Worm (Caenorhabditis elegans): ENCODE data around the gene ceh-81.

ceh-81 gene

DNA sequence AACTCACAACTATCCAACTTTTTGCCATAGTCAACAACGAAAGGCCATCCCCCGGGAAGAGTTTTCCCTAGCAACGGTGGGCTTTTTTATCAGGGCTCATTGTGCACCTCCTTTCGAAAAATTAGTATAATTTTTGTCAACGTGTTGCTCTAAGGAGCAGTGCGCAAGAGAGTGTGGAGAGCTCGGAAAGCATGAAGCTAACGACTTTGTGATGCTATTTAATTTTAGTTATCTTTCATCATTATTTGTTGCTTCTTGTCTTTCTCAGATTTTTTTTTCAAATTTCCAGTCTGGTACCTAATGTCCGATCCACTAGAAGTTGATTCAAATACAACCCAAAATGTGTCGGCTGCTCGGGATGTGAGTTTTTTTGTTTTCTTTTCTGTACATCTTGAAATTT is at the start of gene ceh-81:
TSS of gene ceh-81 (plus strand) at position 301 of the 400 bp plus-strand sequence.
- TF ChIP-seq him-1 (tag; optimal IDR thresholded peaks at IDR 0.05) (no peak), dao-5 (tag; optimal IDR thresholded peaks at IDR 0.05) (no peak), W03F9.2 (tag; optimal IDR thresholded peaks at IDR 0.05) (no peak)

DNA sequence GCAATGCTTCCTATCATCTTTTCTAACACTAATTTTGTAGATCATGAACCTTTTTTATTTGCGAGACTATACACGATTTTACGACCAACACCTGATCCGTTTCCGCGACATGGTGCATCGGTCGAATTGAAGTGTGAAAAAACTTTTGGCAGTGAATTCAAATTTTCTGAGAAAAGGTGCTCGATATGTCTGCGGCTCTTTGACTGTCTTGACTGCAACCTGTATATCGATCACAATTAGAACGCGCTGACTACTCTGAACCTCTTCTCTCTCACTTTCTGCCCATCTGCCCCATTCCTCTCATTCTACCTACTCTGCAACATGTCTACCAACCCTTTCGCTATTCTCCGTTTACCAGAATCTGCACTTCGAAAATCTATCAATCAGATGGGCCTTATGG is 48.0 kb upstream of the ceh-81 start, which contains the start of gene fbxb-26:
TSS of gene fbxb-26 (plus strand) at position 301 of the 400 bp plus-strand sequence.
- TF ChIP-seq dao-5 (tag; optimal IDR thresholded peaks at IDR 0.05) (no peak), W03F9.2 (tag; optimal IDR thresholded peaks at IDR 0.05) (no peak), him-1 (tag; optimal IDR thresholded peaks at IDR 0.05) (no peak)

DNA sequence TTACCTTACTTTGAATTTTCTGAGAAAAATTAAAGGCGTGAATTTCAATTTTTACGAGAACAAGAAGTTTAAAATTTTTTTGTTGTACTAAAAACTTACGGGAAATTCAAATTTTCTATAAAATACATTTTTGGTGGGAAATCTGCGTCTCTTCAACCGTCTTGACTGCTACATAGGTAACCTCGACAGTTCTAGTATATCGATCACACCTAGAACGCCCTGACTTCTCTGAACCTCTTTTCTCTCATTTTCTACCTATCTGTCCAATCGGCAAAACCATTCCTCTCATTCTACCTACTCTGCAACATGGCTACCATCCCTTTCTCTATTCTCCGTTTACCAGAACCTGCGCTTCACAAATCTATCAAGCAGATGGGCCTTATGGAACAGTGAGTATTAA is 46.5 kb upstream of the ceh-81 start, which contains the start of gene fbxb-25:
TSS of gene fbxb-25 (plus strand) at position 301 of the 400 bp plus-strand sequence.
- TF ChIP-seq him-1 (tag; optimal IDR thresholded peaks at IDR 0.05) (no peak), dao-5 (tag; optimal IDR thresholded peaks at IDR 0.05) (no peak), W03F9.2 (tag; optimal IDR thresholded peaks at IDR 0.05) (no peak)

DNA sequence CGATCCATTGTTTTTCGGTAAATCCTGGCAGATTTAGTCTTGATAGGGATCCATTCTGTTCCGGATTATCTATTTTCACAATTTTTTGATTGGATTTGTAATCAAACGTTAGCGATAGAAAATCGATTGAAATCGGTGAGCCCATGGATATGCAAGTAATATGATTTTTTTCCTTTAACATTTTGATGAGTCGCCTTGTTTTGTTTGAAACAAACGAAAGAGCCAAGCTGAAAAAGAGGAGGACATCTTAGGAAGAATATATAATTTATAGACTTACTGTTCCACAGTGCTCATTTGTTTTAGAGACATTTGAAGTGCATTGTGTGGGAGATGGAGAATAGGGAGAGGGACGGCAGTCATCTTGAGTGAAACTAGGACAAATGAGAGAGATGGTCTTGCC is 41.4 kb upstream of the ceh-81 start, which contains the start of the genes fbxb-18 and fbxb-19:
TSS of gene fbxb-18 (minus strand) at position 101 of the 400 bp plus-strand sequence.
TSS of gene fbxb-19 (minus strand) at position 369 of the 400 bp plus-strand sequence.
- TF ChIP-seq W03F9.2 (tag; optimal IDR thresholded peaks at IDR 0.05), result no peak
- TF ChIP-seq dao-5 (tag; optimal IDR thresholded peaks at IDR 0.05), result no peak
- TF ChIP-seq him-1 (tag; optimal IDR thresholded peaks at IDR 0.05), result no peak

DNA sequence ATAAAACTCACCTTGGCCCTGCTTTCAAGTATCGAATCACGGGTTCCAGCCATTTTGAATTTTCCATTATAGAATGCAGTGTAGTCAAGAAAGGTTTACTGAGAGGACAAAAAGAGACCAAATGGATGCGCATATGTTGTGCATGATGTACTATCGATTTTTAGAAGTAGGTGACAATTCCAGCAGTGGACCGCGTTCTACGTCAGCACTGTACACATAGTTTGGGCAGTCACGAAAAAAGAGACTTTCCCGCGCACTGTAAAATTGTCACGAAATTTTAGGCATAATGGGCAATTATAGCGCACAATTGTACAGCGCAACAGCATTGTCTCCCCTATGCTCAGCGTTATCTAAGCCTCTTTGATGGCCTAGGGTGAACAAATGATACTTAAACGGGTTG is 39.2 kb upstream of the ceh-81 start, which contains the start of gene fbxc-22:
TSS of gene fbxc-22 (minus strand) at position 101 of the 400 bp plus-strand sequence.
- TF ChIP-seq him-1 (tag; optimal IDR thresholded peaks at IDR 0.05), result no peak
- TF ChIP-seq dao-5 (tag; optimal IDR thresholded peaks at IDR 0.05), result no peak
- TF ChIP-seq W03F9.2 (tag; optimal IDR thresholded peaks at IDR 0.05), result no peak

DNA sequence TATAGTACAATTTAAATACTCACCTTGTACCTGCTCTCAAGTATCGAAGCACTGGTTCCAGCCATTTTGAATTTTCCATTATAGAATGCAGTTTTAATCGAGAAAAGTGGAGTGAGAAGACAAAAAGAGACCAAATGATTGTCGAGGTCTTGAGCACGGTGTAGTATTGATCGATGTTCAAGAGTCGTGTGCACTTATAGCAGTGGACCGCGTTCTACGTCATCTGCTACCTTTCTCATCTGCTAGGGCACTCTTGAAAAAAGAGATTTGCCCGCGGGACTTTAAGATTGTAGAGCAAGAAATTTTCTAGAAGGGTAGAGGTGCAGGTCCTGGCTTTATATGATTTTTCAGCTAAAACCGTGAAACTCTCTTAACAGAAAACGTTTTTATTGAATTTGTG is 37.4 kb upstream of the ceh-81 start, which contains the start of gene fbxc-21:
TSS of gene fbxc-21 (minus strand) at position 101 of the 400 bp plus-strand sequence.
- TF ChIP-seq dao-5 (tag; optimal IDR thresholded peaks at IDR 0.05) (no peak), W03F9.2 (tag; optimal IDR thresholded peaks at IDR 0.05) (no peak), him-1 (tag; optimal IDR thresholded peaks at IDR 0.05) (no peak)

- TF ChIP-seq him-1 (tag; optimal IDR thresholded peaks at IDR 0.05) (no peak), W03F9.2 (tag; optimal IDR thresholded peaks at IDR 0.05) (no peak), dao-5 (tag; optimal IDR thresholded peaks at IDR 0.05) (no peak)
Observed at ce11 chrII:1694530-1694929, 35.7 kb upstream of the ceh-81 start, which contains the start of gene fbxc-26. TSS of gene fbxc-26 (minus strand) at chrII:1694630.

ce11 chrII:1695861-1696260 is 34.3 kb upstream of the ceh-81 start, which contains the start of gene F58E1.13:
TSS of gene F58E1.13 (minus strand) at chrII:1695872.
- TF ChIP-seq him-1 (tag; optimal IDR thresholded peaks at IDR 0.05) (no peak), dao-5 (tag; optimal IDR thresholded peaks at IDR 0.05) (no peak), W03F9.2 (tag; optimal IDR thresholded peaks at IDR 0.05) (no peak)

ce11 chrII:1703363-1703762 is 26.8 kb upstream of the ceh-81 start, which contains the start of gene fbxb-47:
TSS of gene fbxb-47 (minus strand) at chrII:1703463.
- TF ChIP-seq W03F9.2 (tag; optimal IDR thresholded peaks at IDR 0.05) (no peak), him-1 (tag; optimal IDR thresholded peaks at IDR 0.05) (no peak), dao-5 (tag; optimal IDR thresholded peaks at IDR 0.05) (no peak)

DNA sequence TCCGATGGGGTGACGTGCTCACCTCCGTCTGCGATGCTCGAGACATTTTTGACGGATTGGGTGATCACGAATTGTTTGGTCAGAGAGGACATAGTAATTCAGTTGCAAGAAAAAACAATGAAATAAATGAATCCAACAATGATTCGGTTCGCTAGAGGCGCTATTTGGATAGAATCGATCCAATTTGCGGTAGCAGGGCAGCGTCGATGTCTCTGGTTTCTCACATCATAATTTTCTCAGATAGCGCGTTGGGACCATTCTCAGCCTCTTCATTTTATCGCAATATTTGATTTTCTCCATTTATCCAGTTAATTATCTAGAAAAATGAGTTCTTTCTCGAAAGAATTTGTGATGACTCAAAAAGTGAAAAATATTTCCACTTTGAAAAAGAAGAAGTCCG is 23.8 kb upstream of the ceh-81 start, which contains the start of gene sdz-18:
TSS of gene sdz-18 (minus strand) at position 101 of the 400 bp plus-strand sequence.
- TF ChIP-seq W03F9.2 (tag; optimal IDR thresholded peaks at IDR 0.05) (no peak), him-1 (tag; optimal IDR thresholded peaks at IDR 0.05) (no peak), dao-5 (tag; optimal IDR thresholded peaks at IDR 0.05) (no peak)

- TF ChIP-seq W03F9.2 (tag; optimal IDR thresholded peaks at IDR 0.05), result no peak
- no peak for TF ChIP-seq dao-5 (tag; optimal IDR thresholded peaks at IDR 0.05)
- TF ChIP-seq him-1 (tag; optimal IDR thresholded peaks at IDR 0.05), result no peak
Observed at ce11 chrII:1709959-1710358, 20.2 kb upstream of the ceh-81 start, which contains the start of gene fbxa-184. TSS of gene fbxa-184 (plus strand) at chrII:1710259.

DNA sequence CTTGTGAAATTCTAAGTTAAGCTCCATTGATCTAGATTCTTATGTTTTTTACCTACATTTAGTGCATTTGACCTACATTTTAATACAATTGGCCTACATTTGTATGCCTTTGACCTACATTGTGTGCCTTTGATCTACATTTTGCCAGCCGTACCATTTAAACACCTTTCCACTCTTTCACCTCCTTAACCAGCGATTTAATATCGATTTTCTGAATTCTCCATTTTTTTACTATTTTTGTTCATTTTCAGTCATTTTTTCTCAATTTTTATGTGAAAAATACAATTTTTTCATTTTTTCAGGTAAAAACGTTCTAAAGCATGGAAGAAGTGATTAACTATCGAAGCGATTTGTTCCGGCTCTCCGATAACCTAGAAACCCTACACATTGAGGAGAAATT is 17.3 kb upstream of the ceh-81 start, which contains the start of gene btb-7:
TSS of gene btb-7 (plus strand) at position 301 of the 400 bp plus-strand sequence.
- no peak for TF ChIP-seq W03F9.2 (tag; optimal IDR thresholded peaks at IDR 0.05)
- no peak for TF ChIP-seq him-1 (tag; optimal IDR thresholded peaks at IDR 0.05)
- no peak for TF ChIP-seq dao-5 (tag; optimal IDR thresholded peaks at IDR 0.05)

DNA sequence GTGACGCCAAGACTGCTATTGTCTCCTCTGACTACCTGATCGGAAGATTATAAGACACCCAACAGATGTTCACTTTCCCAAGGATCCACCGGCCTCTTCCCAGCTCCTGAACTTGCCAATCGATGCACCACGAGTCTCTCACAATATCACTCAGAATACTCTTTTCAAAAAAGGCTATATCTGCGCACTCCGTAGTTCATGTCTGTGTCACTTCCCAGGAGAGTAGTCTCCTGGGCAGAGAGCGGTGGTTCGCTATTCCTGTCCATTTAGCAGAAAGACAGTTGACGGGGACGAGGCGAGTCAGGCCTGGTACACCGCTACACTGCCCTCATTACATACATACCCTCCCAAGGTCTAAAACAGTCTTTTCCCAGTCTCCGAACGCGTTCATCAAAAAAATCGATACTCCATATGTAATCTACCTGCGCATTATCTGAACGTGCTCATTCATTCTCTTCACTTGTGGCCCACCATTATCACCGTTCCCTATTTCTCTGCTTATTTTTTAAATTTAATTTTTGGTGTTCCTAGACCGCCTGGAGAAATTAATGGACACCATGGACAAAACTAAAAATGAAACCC is 15.3 kb upstream of the ceh-81 start, which contains the start of gene btb-6:
TSS of gene btb-6 (plus strand) at position 532 of the 582 bp plus-strand sequence.
- TF ChIP-seq him-1 (tag; optimal IDR thresholded peaks at IDR 0.05), result no peak
- no peak for TF ChIP-seq W03F9.2 (tag; optimal IDR thresholded peaks at IDR 0.05)
- TF ChIP-seq dao-5 (tag; optimal IDR thresholded peaks at IDR 0.05), result no peak

DNA sequence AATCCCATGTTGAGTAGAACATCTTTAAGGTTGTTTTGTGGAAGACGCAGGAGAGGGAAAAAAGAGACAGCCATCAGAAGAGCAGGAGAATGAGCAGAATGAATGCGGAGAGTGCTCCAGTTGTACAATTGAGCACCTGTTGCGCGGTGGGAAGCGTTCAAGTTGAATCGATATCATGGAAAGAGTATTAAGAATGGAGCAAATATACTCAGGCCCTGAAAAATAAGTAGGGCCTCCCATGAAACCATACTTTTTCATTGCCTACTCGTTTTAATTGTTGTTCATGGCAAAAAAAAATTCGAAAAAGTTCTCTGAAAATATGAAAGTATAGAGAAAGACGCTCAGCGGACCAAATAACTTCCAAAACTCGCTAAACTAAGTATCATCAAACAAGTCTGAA is 11.1 kb upstream of the ceh-81 start, which contains the start of gene fbxb-48:
TSS of gene fbxb-48 (minus strand) at position 101 of the 400 bp plus-strand sequence.
- TF ChIP-seq W03F9.2 (tag; optimal IDR thresholded peaks at IDR 0.05) (no peak), him-1 (tag; optimal IDR thresholded peaks at IDR 0.05) (no peak), dao-5 (tag; optimal IDR thresholded peaks at IDR 0.05) (no peak)

All from whole organism, L4/young adult.